Worm (Caenorhabditis elegans): ENCODE data around the gene srt-52.

Gene srt-52

DNA sequence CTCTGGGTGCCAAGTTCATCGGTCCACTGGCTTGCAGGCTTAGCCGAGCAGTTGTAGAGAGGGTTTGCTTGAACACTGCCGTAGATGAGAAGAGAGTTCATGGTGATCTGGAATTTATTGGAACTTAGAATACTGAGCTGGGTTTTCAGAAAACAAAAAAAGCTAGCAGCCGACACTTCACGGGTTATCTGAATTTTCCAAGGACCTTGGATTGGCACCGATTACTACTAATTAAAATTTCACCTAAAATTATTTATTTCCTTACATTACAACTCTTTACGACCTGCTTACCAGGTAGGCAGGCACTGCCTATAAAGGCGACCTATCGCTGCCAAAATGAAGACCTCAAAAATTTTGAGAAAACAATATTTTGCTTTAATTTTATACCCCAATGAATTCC, at the start of gene srt-52:
TSS of gene srt-52 (minus strand) at position 101 of the 400 bp plus-strand sequence.
- no peak for TF ChIP-seq ztf-23 (GFP tag; IDR thresholded peaks at IDR 0.05)
- no peak for TF ChIP-seq tab-1 (GFP tag; IDR thresholded peaks at IDR 0.05)
- TF ChIP-seq ztf-29 (GFP tag; IDR thresholded peaks at IDR 0.05) = no peak
- no peak for TF ChIP-seq klf-2 (GFP tag; conservative IDR thresholded peaks at IDR 0.05)
- TF ChIP-seq ref-1 (GFP tag; conservative IDR thresholded peaks at IDR 0.05) = no peak
- TF ChIP-seq T22C8.4 (GFP tag; IDR thresholded peaks at IDR 0.05) = no peak
- no peak for TF ChIP-seq flt-1 (GFP tag; IDR thresholded peaks at IDR 0.05)
- no peak for TF ChIP-seq cog-1 (tag; optimal IDR thresholded peaks at IDR 0.05)
- TF ChIP-seq med-1 (GFP tag; optimal IDR thresholded peaks at IDR 0.05; ENCODE audit: insufficient read depth) = no peak

DNA sequence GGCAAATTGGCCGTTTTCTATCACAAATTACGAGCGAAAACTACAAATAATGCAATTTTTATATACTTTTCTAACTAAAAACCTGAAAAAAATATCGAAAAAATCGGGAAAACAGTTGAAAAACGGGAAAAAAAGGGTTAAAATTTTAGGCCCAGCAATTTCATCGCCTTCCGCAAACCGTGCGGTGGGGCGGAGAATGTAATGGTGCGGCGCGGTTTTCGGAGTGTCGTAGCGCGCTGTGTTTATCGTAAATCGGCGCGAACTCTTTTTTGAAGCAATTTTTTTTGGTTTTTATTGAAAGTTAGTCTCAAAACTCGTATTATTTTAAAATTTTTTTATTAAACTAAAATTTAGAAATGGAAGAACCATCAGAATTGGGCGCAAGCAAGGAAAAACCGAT, 48.6 kb upstream of the srt-52 start, which contains the start of gene picd-1:
TSS of gene picd-1 (plus strand) at position 352 of the 400 bp plus-strand sequence.
- TF ChIP-seq ztf-23 (GFP tag; IDR thresholded peaks at IDR 0.05) (no peak), ref-1 (GFP tag; conservative IDR thresholded peaks at IDR 0.05) (no peak), klf-2 (GFP tag; conservative IDR thresholded peaks at IDR 0.05) (no peak), tab-1 (GFP tag; IDR thresholded peaks at IDR 0.05) (no peak), T22C8.4 (GFP tag; IDR thresholded peaks at IDR 0.05) (no peak), flt-1 (GFP tag; IDR thresholded peaks at IDR 0.05) (0 out of 2 replicates have a peak, but pooled peaks have one; percentile 26), cog-1 (tag; optimal IDR thresholded peaks at IDR 0.05) (peak; percentile 22), med-1 (GFP tag; optimal IDR thresholded peaks at IDR 0.05; ENCODE audit: insufficient read depth) (no peak), ztf-29 (GFP tag; IDR thresholded peaks at IDR 0.05) (no peak)

ce11 chrV:103977-104376, 48.1 kb upstream of the srt-52 start, which contains the start of gene rps-27:
TSS of gene rps-27 (minus strand) at chrV:104077.
- TF ChIP-seq flt-1 (GFP tag; IDR thresholded peaks at IDR 0.05) = no peak
- TF ChIP-seq ref-1 (GFP tag; conservative IDR thresholded peaks at IDR 0.05) = no peak
- no peak for TF ChIP-seq cog-1 (tag; optimal IDR thresholded peaks at IDR 0.05)
- TF ChIP-seq ztf-23 (GFP tag; IDR thresholded peaks at IDR 0.05) = no peak
- TF ChIP-seq med-1 (GFP tag; optimal IDR thresholded peaks at IDR 0.05; ENCODE audit: insufficient read depth) = no peak
- TF ChIP-seq klf-2 (GFP tag; conservative IDR thresholded peaks at IDR 0.05) = no peak

DNA sequence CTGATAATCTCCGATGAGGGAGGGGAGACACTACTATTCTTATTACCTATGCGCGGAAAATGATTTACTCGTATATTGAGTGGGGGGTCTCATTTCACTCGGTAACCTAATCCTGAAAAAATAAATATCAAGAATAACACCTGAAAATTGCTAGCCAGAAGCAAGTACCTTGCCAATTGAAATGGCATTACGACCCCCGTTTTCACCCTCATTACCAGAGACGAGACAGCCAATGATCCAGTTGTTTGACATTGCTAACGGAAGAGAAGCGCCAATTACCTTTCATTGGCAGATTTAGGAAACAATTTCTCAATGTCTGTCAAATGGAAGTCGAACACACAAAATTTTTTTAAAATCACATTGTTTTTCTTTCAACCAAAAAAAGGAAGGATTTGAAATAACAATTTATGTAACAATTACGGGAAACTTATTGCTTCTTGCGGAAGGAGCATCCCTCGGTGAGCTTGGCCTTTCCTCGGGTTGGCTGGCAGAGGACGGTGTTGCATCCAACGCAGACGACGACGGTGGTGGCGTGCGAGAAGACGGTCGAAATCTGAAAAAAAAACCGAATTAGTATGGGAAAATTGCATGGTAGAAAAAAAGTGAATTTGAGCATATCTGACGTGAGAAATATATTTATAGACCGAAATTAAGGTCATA, 47.3 kb upstream of the srt-52 start:
- no peak for TF ChIP-seq T22C8.4 (GFP tag; IDR thresholded peaks at IDR 0.05)
- no peak for TF ChIP-seq med-1 (GFP tag; optimal IDR thresholded peaks at IDR 0.05; ENCODE audit: insufficient read depth)
- 0 out of 2 replicates have a peak, but pooled peaks have one; percentile 24 for TF ChIP-seq ref-1 (GFP tag; conservative IDR thresholded peaks at IDR 0.05)

- TF ChIP-seq cog-1 (tag; optimal IDR thresholded peaks at IDR 0.05) (no peak), ztf-29 (GFP tag; IDR thresholded peaks at IDR 0.05) (no peak), klf-2 (GFP tag; conservative IDR thresholded peaks at IDR 0.05) (no peak), ztf-23 (GFP tag; IDR thresholded peaks at IDR 0.05) (no peak), flt-1 (GFP tag; IDR thresholded peaks at IDR 0.05) (no peak), T22C8.4 (GFP tag; IDR thresholded peaks at IDR 0.05) (no peak), med-1 (GFP tag; optimal IDR thresholded peaks at IDR 0.05; ENCODE audit: insufficient read depth) (no peak), ref-1 (GFP tag; conservative IDR thresholded peaks at IDR 0.05) (no peak)
Measured at ce11 chrV:102165-102564, 46.3 kb upstream of the srt-52 start.

DNA sequence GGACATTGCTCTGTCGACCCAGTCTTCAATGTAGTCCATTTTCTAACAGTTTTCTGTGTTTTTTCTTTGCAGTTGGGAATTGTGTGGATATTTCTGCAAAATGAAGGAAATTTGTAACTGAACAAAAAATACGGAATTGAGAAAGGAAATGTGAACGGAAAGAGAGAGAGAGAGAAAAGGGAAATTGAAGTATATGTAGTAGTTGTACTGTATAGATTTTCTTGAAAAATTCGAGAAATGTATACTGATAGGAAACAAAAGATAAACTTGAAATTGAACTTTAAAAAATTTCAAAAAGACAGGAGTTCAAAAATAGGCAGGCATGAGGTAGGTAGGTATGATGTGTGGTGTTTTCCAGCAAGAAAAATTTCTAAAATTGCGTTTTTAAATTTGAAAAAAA, 27.9 kb upstream of the srt-52 start, which contains the start of gene daam-1:
TSS of gene daam-1 (minus strand) at position 101 of the 400 bp plus-strand sequence.
- TF ChIP-seq ref-1 (GFP tag; conservative IDR thresholded peaks at IDR 0.05) = no peak
- no peak for TF ChIP-seq flt-1 (GFP tag; IDR thresholded peaks at IDR 0.05)
- TF ChIP-seq cog-1 (tag; optimal IDR thresholded peaks at IDR 0.05) = no peak
- TF ChIP-seq klf-2 (GFP tag; conservative IDR thresholded peaks at IDR 0.05) = no peak
- TF ChIP-seq tab-1 (GFP tag; IDR thresholded peaks at IDR 0.05) = no peak
- TF ChIP-seq ztf-23 (GFP tag; IDR thresholded peaks at IDR 0.05) = no peak
- TF ChIP-seq med-1 (GFP tag; optimal IDR thresholded peaks at IDR 0.05; ENCODE audit: insufficient read depth) = no peak

DNA sequence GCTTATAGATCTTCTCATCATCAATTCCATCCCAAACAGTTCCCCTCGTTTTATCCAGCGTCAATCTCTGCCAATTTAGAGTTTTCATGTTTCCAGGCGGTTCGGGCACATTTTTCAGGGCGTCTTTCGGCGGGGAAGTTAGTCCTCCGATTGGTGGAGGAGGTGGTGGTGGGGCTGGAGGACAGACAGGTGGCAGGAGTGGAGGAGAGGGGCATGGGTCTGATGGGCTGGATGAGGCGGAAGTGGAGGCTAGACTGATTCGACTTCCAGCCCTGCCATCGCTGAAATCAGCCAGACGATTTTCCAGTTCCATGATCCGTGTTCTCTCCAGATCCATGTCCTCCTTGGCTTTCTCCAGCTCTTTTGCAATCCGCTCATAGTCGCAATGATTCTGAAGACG, 12.3 kb upstream of the srt-52 start:
- no peak for TF ChIP-seq tab-1 (GFP tag; IDR thresholded peaks at IDR 0.05)
- no peak for TF ChIP-seq cog-1 (tag; optimal IDR thresholded peaks at IDR 0.05)
- no peak for TF ChIP-seq ref-1 (GFP tag; conservative IDR thresholded peaks at IDR 0.05)
- TF ChIP-seq med-1 (GFP tag; optimal IDR thresholded peaks at IDR 0.05; ENCODE audit: insufficient read depth) = no peak
- no peak for TF ChIP-seq T22C8.4 (GFP tag; IDR thresholded peaks at IDR 0.05)
- no peak for TF ChIP-seq ztf-23 (GFP tag; IDR thresholded peaks at IDR 0.05)
- TF ChIP-seq ztf-29 (GFP tag; IDR thresholded peaks at IDR 0.05) = no peak
- TF ChIP-seq flt-1 (GFP tag; IDR thresholded peaks at IDR 0.05) = no peak

- TF ChIP-seq T22C8.4 (GFP tag; IDR thresholded peaks at IDR 0.05) (no peak), flt-1 (GFP tag; IDR thresholded peaks at IDR 0.05) (no peak), ztf-23 (GFP tag; IDR thresholded peaks at IDR 0.05) (no peak), ztf-29 (GFP tag; IDR thresholded peaks at IDR 0.05) (no peak), ref-1 (GFP tag; conservative IDR thresholded peaks at IDR 0.05) (no peak), tab-1 (GFP tag; IDR thresholded peaks at IDR 0.05) (no peak), cog-1 (tag; optimal IDR thresholded peaks at IDR 0.05) (no peak), med-1 (GFP tag; optimal IDR thresholded peaks at IDR 0.05; ENCODE audit: insufficient read depth) (no peak), klf-2 (GFP tag; conservative IDR thresholded peaks at IDR 0.05) (no peak)
Measured at ce11 chrV:66506-66905, 10.7 kb upstream of the srt-52 start.

DNA sequence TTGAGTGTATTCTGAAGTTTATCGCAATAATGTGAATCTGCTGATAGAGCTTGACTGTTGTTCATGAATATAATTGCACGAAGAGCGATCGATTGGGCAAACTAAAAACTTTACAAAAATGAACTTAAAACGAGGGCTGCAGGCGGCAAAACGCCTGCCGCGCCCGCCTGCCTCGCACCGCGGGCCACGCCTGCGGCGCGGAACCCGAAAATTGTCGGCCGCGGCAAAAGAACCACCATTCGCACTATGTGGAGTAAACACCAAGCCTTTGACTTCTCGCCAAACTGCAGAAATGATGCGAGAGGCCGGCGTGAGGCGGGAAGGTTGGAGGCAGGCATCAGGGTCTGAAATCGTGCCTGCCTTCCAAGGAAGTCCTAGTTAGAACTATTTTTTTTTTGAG, 8.0 kb upstream of the srt-52 start:
- no peak for TF ChIP-seq T22C8.4 (GFP tag; IDR thresholded peaks at IDR 0.05)
- no peak for TF ChIP-seq tab-1 (GFP tag; IDR thresholded peaks at IDR 0.05)

DNA sequence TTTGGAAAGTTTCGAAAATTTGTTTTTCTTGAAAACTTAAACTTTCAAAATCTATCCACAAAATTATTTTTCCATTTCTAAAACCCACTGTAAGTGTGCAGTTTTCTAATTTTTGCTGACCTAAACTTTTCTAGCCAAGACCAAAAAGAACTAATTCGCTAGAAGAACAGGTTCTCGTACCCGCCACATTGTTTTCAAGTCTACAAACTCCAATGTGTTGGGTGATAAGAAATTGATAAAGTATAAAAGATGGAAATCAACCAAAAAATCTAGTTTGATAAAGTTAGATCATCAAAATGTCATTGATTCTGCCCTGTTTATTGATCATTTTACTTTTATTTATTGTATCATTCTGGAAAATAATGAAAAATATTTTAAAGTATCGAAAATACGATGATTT, 3.1 kb upstream of the srt-52 start, which contains the start of gene cyp-29A3:
TSS of gene cyp-29A3 (plus strand) at position 269 of the 400 bp plus-strand sequence.
- no peak for TF ChIP-seq ztf-29 (GFP tag; IDR thresholded peaks at IDR 0.05)
- no peak for TF ChIP-seq T22C8.4 (GFP tag; IDR thresholded peaks at IDR 0.05)

Measured in whole organism, midembryonic.